Worm (Caenorhabditis elegans) whole organism, young adult: ENCODE results near the gene C46F11.6.
A peak's percentile ranks its signal among the peaks of the same experiment; 100 is the strongest.

ENCODE experiments used
- B0019.2 ChIP-seq: fragments of 200-800 bp; sonication (Bioruptor generic); conservative IDR thresholded peaks from 2 replicates; pipeline ENCODE4 v1.3.6; 2022; ENCODE audit warnings: missing genetic modification reagents, missing genetic modification characterization, missing compliant biosample characterization
- B0336.3 ChIP-seq: fragments of 200-800 bp; sonication (Bioruptor generic); IDR thresholded peaks from 2 replicates; pipeline ENCODE4 v1.3.6; 2022; ENCODE audit warnings: missing genetic modification characterization, missing compliant biosample characterization
- D2030.7 ChIP-seq: fragments of 200-800 bp; sonication (Bioruptor generic); IDR thresholded peaks from 2 replicates; pipeline ENCODE4 v1.3.6; 2022; ENCODE audit warnings: missing genetic modification reagents, missing genetic modification characterization, missing compliant biosample characterization
- F10E7.11 ChIP-seq: sonication (generic microtip); optimal IDR thresholded peaks from 2 replicates; lab custom pipeline; 2017; ENCODE audit warnings: mild to moderate bottlenecking, missing genetic modification characterization, moderate library complexity, missing compliant biosample characterization
- F23B12.7 ChIP-seq: sonication (generic microtip); optimal IDR thresholded peaks from 2 replicates; lab custom pipeline; 2017; ENCODE audit warnings: missing genetic modification characterization, mild to moderate bottlenecking, missing compliant biosample characterization, antibody characterized with exemption, moderate library complexity; ENCODE audit not compliant: insufficient read depth
- F33H1.4 ChIP-seq: fragments of 200-800 bp; sonication (Bioruptor generic); IDR thresholded peaks from 2 replicates; pipeline ENCODE4 v1.3.6; 2022; ENCODE audit warnings: missing genetic modification reagents, missing genetic modification characterization, missing compliant biosample characterization
- F39B2.1 ChIP-seq: fragments of 200-800 bp; sonication (Bioruptor generic); IDR thresholded peaks from 2 replicates; pipeline ENCODE4 v1.3.6; 2022; ENCODE audit warnings: missing genetic modification reagents, missing genetic modification characterization, missing compliant biosample characterization
- F49E8.2 ChIP-seq: sonication (generic microtip); optimal IDR thresholded peaks from 3 replicates; lab custom pipeline; 2017; ENCODE audit warnings: missing genetic modification characterization, mild to moderate bottlenecking, missing compliant biosample characterization, antibody characterized with exemption, moderate library complexity; ENCODE audit not compliant: insufficient read depth
- Y53F4B.3 ChIP-seq: fragments of 200-800 bp; sonication (Bioruptor generic); IDR thresholded peaks from 2 replicates; pipeline ENCODE4 v1.3.6; 2022; ENCODE audit warnings: missing genetic modification reagents, missing genetic modification characterization, missing compliant biosample characterization
- Y95B8A.8 ChIP-seq: fragments of 200-800 bp; sonication (Bioruptor generic); IDR thresholded peaks from 2 replicates; pipeline ENCODE4 v1.3.6; 2022; ENCODE audit warnings: missing genetic modification reagents, missing genetic modification characterization, missing compliant biosample characterization
- ama-1 ChIP-seq, 3 experiments: fragments of 150-350 bp in 1 of 3; sonication (generic microtip) in 2 of 3; optimal IDR thresholded peaks; 2 replicates each; lab custom pipeline; 2014 to 2018; ENCODE audit warnings: missing biosample characterization in 2 of 3, missing genetic modification characterization in 2 of 3, missing genetic modification reagents in 2 of 3
- aptf-3 ChIP-seq: fragments of 200-800 bp; sonication (Bioruptor generic); IDR thresholded peaks from 2 replicates; pipeline ENCODE4 v1.3.6; 2022; ENCODE audit warnings: missing genetic modification characterization, missing compliant biosample characterization
- athp-1 ChIP-seq: sonication (generic microtip); optimal IDR thresholded peaks from 2 replicates; lab custom pipeline; 2017; ENCODE audit warnings: mild to moderate bottlenecking, missing genetic modification characterization, missing compliant biosample characterization
- cebp-1 ChIP-seq, 2 experiments: fragments of 200-800 bp in 1 of 2; sonication (Bioruptor generic) in 1 of 2; sonication (generic microtip) in 1 of 2; IDR thresholded peaks in 1 of 2; optimal IDR thresholded peaks in 1 of 2; 2 replicates each; pipeline versions ENCODE4 v1.3.6 to Lab custom; 2017 to 2022; ENCODE audit warnings: missing compliant biosample characterization in 2 of 2, missing genetic modification characterization in 2 of 2, mild to moderate bottlenecking in 1 of 2, missing genetic modification reagents in 1 of 2, moderate library complexity in 1 of 2
- ceh-91 ChIP-seq: fragments of 200-800 bp; sonication (Bioruptor generic); IDR thresholded peaks from 2 replicates; pipeline ENCODE4 v1.3.6; 2022; ENCODE audit warnings: missing genetic modification reagents, missing genetic modification characterization, missing compliant biosample characterization
- egrh-3 ChIP-seq: fragments of 200-800 bp; sonication (Bioruptor generic); IDR thresholded peaks from 2 replicates; pipeline ENCODE4 v1.3.6; 2022; ENCODE audit warnings: missing genetic modification reagents, missing genetic modification characterization, missing compliant biosample characterization
- fkh-3 ChIP-seq: sonication (generic microtip); optimal IDR thresholded peaks from 2 replicates; lab custom pipeline; 2016; ENCODE audit warnings: mild to moderate bottlenecking, missing genetic modification characterization, missing compliant biosample characterization
- hlh-26 ChIP-seq: fragments of 200-800 bp; sonication (Bioruptor generic); conservative IDR thresholded peaks from 2 replicates; pipeline ENCODE4 v1.3.6; 2022; ENCODE audit warnings: missing genetic modification reagents, missing genetic modification characterization, missing compliant biosample characterization
- hmg-1.2 ChIP-seq: fragments of 200-800 bp; sonication (Bioruptor generic); IDR thresholded peaks from 2 replicates; pipeline ENCODE4 v1.3.6; 2022; ENCODE audit warnings: missing genetic modification reagents, missing genetic modification characterization, missing compliant biosample characterization
- let-607 ChIP-seq, 2 experiments: fragments of 200-800 bp in 1 of 2; sonication (Bioruptor generic) in 1 of 2; sonication (generic microtip) in 1 of 2; optimal IDR thresholded peaks; 2 replicates each; lab custom pipeline; 2016 to 2018; ENCODE audit warnings: mild to moderate bottlenecking in 2 of 2, missing compliant biosample characterization in 2 of 2, missing genetic modification characterization in 2 of 2, moderate library complexity in 2 of 2, missing genotype in 1 of 2
- lsl-1 ChIP-seq: fragments of 200-800 bp; sonication (Bioruptor generic); optimal IDR thresholded peaks from 2 replicates; lab custom pipeline; 2018; ENCODE audit warnings: mild to moderate bottlenecking, missing genetic modification characterization, moderate library complexity, missing compliant biosample characterization
- lsy-27 ChIP-seq: sonication (generic microtip); optimal IDR thresholded peaks from 2 replicates; lab custom pipeline; 2017; ENCODE audit warnings: missing genetic modification characterization, mild to moderate bottlenecking, missing compliant biosample characterization, antibody characterized with exemption, missing genotype, borderline replicate concordance; ENCODE audit not compliant: insufficient read depth
- madf-10 ChIP-seq: sonication (generic microtip); optimal IDR thresholded peaks from 2 replicates; lab custom pipeline; 2016; ENCODE audit warnings: mild to moderate bottlenecking, missing genetic modification characterization, missing compliant biosample characterization
- madf-6 ChIP-seq: fragments of 200-800 bp; sonication (Bioruptor generic); IDR thresholded peaks from 2 replicates; pipeline ENCODE4 v1.3.6; 2022; ENCODE audit warnings: missing genetic modification reagents, missing genetic modification characterization, missing compliant biosample characterization
- mcd-1 ChIP-seq: fragments of 200-800 bp; sonication (Bioruptor generic); IDR thresholded peaks from 2 replicates; pipeline ENCODE4 v1.3.6; 2022; ENCODE audit warnings: missing genetic modification reagents, missing genetic modification characterization, missing compliant biosample characterization
- mel-28 ChIP-seq: sonication (generic microtip); optimal IDR thresholded peaks from 2 replicates; lab custom pipeline; 2016; ENCODE audit warnings: borderline replicate concordance, mild to moderate bottlenecking, missing genetic modification characterization, missing compliant biosample characterization
- mxl-1 ChIP-seq: sonication (generic microtip); optimal IDR thresholded peaks from 2 replicates; lab custom pipeline; 2016; ENCODE audit warnings: missing genetic modification characterization, missing compliant biosample characterization
- nhr-120 ChIP-seq: fragments of 200-800 bp; sonication (Bioruptor generic); IDR thresholded peaks from 2 replicates; pipeline ENCODE4 v1.3.6; 2022; ENCODE audit warnings: missing genetic modification characterization, missing compliant biosample characterization
- nhr-80 ChIP-seq: sonication (generic microtip); optimal IDR thresholded peaks from 2 replicates; lab custom pipeline; 2016; ENCODE audit warnings: missing genetic modification characterization, missing compliant biosample characterization
- nhr-90 ChIP-seq: sonication (generic microtip); optimal IDR thresholded peaks from 2 replicates; lab custom pipeline; 2016; ENCODE audit warnings: missing genotype, mild to moderate bottlenecking, missing genetic modification characterization, missing compliant biosample characterization
- rec-8 ChIP-seq, 2 experiments: sonication (generic microtip); optimal IDR thresholded peaks; 2 replicates each; lab custom pipeline; 2016; ENCODE audit warnings: mild to moderate bottlenecking in 2 of 2, missing genetic modification characterization in 2 of 2, missing genetic modification reagents in 2 of 2, missing genotype in 2 of 2, missing biosample characterization in 1 of 2, missing compliant biosample characterization in 1 of 2, moderate library complexity in 1 of 2
- repo-1 ChIP-seq: sonication (generic microtip); optimal IDR thresholded peaks from 2 replicates; lab custom pipeline; 2017; ENCODE audit warnings: mild to moderate bottlenecking, missing genetic modification characterization, missing compliant biosample characterization
- sdz-38 ChIP-seq: sonication (generic microtip); optimal IDR thresholded peaks from 2 replicates; lab custom pipeline; 2016; ENCODE audit warnings: missing genotype, missing genetic modification characterization, missing compliant biosample characterization
- snpc-3.4 ChIP-seq: sonication (generic microtip); optimal IDR thresholded peaks from 2 replicates; lab custom pipeline; 2017; ENCODE audit warnings: missing genetic modification characterization, mild to moderate bottlenecking, missing compliant biosample characterization, antibody characterized with exemption, moderate library complexity, missing genotype, missing genetic modification reagents
- tbp1 ChIP-seq: fragments of 200-800 bp; sonication (Bioruptor generic); optimal IDR thresholded peaks from 2 replicates; lab custom pipeline; 2018; ENCODE audit warnings: mild to moderate bottlenecking, missing genetic modification characterization, missing compliant biosample characterization
- unc-62 ChIP-seq: fragments of 150-350 bp; optimal IDR thresholded peaks from 2 replicates; lab custom pipeline; 2014; ENCODE audit warnings: missing biosample characterization, missing genetic modification reagents, missing genetic modification characterization
- zfh-2 ChIP-seq: fragments of 200-800 bp; sonication (Bioruptor generic); conservative IDR thresholded peaks from 2 replicates; pipeline ENCODE4 v1.3.6; 2022; ENCODE audit warnings: missing genetic modification reagents, missing genetic modification characterization, missing compliant biosample characterization
- ztf-22 ChIP-seq: fragments of 200-800 bp; sonication (Bioruptor generic); optimal IDR thresholded peaks from 2 replicates; lab custom pipeline; 2018; ENCODE audit warnings: mild to moderate bottlenecking, missing genetic modification characterization, moderate library complexity, missing compliant biosample characterization

The C46F11.6 gene

DNA sequence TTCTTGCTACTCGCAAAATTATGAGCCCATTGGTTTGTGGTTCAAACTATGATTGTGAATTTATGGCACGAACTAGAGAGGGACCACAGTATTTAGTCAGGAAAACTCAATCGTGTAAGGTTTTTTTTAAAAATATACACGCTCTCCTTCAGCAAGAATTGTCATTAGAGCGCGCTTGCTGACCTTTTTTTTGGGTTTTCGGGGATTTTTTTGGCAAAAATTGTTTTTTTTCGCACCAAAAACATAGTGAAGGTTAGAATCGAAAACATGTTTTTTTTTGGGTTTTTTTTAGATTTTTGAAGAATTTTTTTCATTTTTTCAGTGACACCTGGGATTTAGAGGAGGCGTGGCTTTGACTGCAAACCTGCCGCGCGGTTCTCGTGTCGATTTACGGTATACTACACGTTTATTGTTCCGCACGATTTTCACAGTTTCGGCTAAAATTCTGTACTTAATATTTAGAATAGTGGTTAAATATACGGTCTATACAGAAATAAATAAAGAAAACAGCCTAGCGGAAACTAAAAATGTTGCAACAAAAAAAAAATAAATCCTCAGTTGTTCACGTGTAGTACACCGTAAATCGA, 45.9 kb upstream of the C46F11.6 start:
- TF ChIP-seq nhr-90 (tag; lab: Kevin White, UChicago) = no peak
- TF ChIP-seq mcd-1 (GFP tag; lab: Robert Waterston, UW) = peak; percentile 51; the same call in 1 of the 2 replicates
- TF ChIP-seq, all 124 proteins: peak for 1

DNA sequence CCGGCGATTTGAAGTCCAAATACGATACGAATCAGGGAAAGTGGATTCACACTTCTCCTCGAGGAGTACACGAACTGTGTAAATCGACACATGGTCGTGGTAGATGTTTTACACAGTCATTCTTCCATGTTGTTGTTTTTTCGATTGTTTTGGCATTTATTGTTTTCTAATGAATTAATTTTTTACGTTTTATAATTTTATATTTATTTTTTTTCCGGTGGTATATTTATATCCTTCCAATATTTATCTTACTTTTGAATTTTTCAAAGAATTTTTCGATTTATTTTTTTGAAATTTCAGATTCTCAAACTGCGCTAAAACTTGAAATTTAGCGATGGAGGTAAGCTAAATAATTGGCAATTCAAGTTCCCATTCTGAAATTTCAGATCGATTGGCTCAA, 42.9 kb upstream of the C46F11.6 start, which contains the start of gene nrde-1:
nrde-1 (plus strand) TSS at position 301 of the 400 bp plus-strand sequence.
- TF ChIP-seq F23B12.7 (tag; lab: Kevin White, UChicago) (no peak), madf-6 (GFP tag; lab: Robert Waterston, UW) (no peak), madf-10 (tag; lab: Kevin White, UChicago) (no peak), sdz-38 (no peak), mxl-1 (tag; lab: Kevin White, UChicago) (no peak), F39B2.1 (GFP tag; lab: Robert Waterston, UW) (no peak), F10E7.11 (no peak), B0019.2 (GFP tag; lab: Robert Waterston, UW) (no peak), hlh-26 (GFP tag; lab: Robert Waterston, UW) (no peak), tbp1 (no peak), lsy-27 (tag; lab: Kevin White, UChicago) (no peak), rec-8 (tag; optimal IDR thresholded peaks at IDR 0.05; lab: Kevin White, UChicago) (no peak), nhr-80 (no peak), F49E8.2 (tag; lab: Kevin White, UChicago) (no peak), repo-1 (no peak), ama-1 (optimal IDR thresholded peaks at IDR 0.05; lab: Kevin White, UChicago) (no peak), ama-1 (GFP tag; optimal IDR thresholded peaks at IDR 0.05; lab: Kevin White, UChicago) (no peak), nhr-90 (tag; lab: Kevin White, UChicago) (no peak)

- no peak for TF ChIP-seq athp-1 (tag; lab: Kevin White, UChicago)
- 0 out of 2 replicates have a peak, but pooled peaks have one; percentile 13 for TF ChIP-seq D2030.7 (GFP tag; lab: Robert Waterston, UW)
Measured at ce11 chrIII:3709030-3709429, 38.8 kb upstream of the C46F11.6 start, which contains the start of gene alkb-8. alkb-8 (plus strand) TSS chrIII:3709330.

DNA sequence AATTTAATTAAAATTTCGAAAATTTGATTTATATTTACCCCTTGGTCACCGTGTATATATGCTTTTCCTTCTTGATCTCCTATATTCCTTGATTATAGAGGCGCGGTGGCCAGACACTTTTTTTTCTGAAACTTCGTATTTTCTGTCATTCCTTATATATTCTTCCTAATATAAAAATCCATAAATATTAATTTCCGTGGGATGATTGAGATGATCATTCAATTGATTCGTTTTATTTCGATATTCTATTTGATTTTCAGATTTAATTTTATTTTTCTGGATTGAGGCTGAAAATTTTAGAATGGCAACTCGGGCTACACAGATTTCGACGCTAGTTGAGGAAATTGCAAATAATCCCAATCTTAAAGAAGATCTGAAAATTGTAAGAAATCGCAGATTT, 36.4 kb upstream of the C46F11.6 start, which contains the start of gene dph-1:
dph-1 (plus strand) TSS at position 301 of the 400 bp plus-strand sequence.
- no peak for TF ChIP-seq nhr-120 (GFP tag; lab: Robert Waterston, UW)
- TF ChIP-seq F33H1.4 = no peak
- no peak for TF ChIP-seq let-607 (tag; optimal IDR thresholded peaks at IDR 0.05; lab: Kevin White, UChicago)
- TF ChIP-seq ztf-22 (GFP tag; lab: Kevin White, UChicago) = no peak
- TF ChIP-seq, all 124 proteins: peak for 0

ce11 chrIII:3704967-3705366, 34.7 kb upstream of the C46F11.6 start, which contains the start of gene wdr-5.1:
wdr-5.1 (plus strand) TSS chrIII:3705285.
- peak; percentile 15; the same call in 1 of the 2 replicates for TF ChIP-seq F33H1.4
- TF ChIP-seq Y53F4B.3 (GFP tag; lab: Robert Waterston, UW) = no peak
- no peak for TF ChIP-seq Y95B8A.8 (GFP tag; lab: Robert Waterston, UW)
- peak in 1 of 2 experiments; percentile 7 for TF ChIP-seq let-607 (tag; optimal IDR thresholded peaks at IDR 0.05; lab: Kevin White, UChicago)
- TF ChIP-seq fkh-3 (tag; lab: Kevin White, UChicago) = no peak
- no peak for TF ChIP-seq B0336.3 (GFP tag; lab: Robert Waterston, UW)
- no peak for TF ChIP-seq hmg-1.2 (GFP tag; lab: Robert Waterston, UW)
- TF ChIP-seq aptf-3 (GFP tag; lab: Robert Waterston, UW) = no peak
- TF ChIP-seq D2030.7 (GFP tag; lab: Robert Waterston, UW) = no peak
- TF ChIP-seq mel-28 (tag; lab: Kevin White, UChicago) = no peak
- peak; percentile 26 for TF ChIP-seq snpc-3.4 (tag; lab: Kevin White, UChicago)
- TF ChIP-seq lsy-27 (tag; lab: Kevin White, UChicago) = no peak
- peak; percentile 45 for TF ChIP-seq ama-1 (optimal IDR thresholded peaks at IDR 0.05; lab: Kevin White, UChicago)
- no peak for TF ChIP-seq ama-1 (GFP tag; optimal IDR thresholded peaks at IDR 0.05; lab: Kevin White, UChicago)
- no peak for TF ChIP-seq zfh-2 (GFP tag; lab: Robert Waterston, UW)
- TF ChIP-seq ceh-91 (GFP tag; lab: Robert Waterston, UW) = no peak
- TF ChIP-seq egrh-3 (GFP tag; lab: Robert Waterston, UW) = no peak
- no peak for TF ChIP-seq cebp-1 (GFP tag; IDR thresholded peaks at IDR 0.05; lab: Robert Waterston, UW)
- peak; percentile 50 for TF ChIP-seq cebp-1 (tag; optimal IDR thresholded peaks at IDR 0.05; lab: Kevin White, UChicago)
- TF ChIP-seq unc-62 (GFP tag; lab: Kevin White, UChicago) = no peak
- TF ChIP-seq ztf-22 (GFP tag; lab: Kevin White, UChicago) = no peak
- TF ChIP-seq lsl-1 = no peak
